Fruit fly (Drosophila melanogaster) whole organism, adult: Measurements from ENCODE around the gene CG43346.

Experiments used
- CG1620 ChIP-seq: fragments of 200-800 bp; sonication (Bioruptor generic); optimal IDR thresholded peaks from 2 replicates; lab custom pipeline; 2016; ENCODE audit warnings: missing biosample characterization, missing genetic modification characterization
- Crg-1 ChIP-seq: fragments of 200-800 bp; sonication (Bioruptor generic); optimal IDR thresholded peaks from 2 replicates; lab custom pipeline; 2016; ENCODE audit warnings: missing biosample characterization, missing genetic modification characterization
- Mnt ChIP-seq: fragments of 200-800 bp; sonication (Bioruptor generic); optimal IDR thresholded peaks from 2 replicates; lab custom pipeline; 2016; ENCODE audit warnings: missing biosample characterization, mild to moderate bottlenecking, missing genetic modification characterization
- cnc ChIP-seq, 2 experiments: fragments of >200 bp; optimal IDR thresholded peaks; 2 replicates each; lab custom pipeline; 2017
- kay ChIP-seq: fragments of 200-800 bp; sonication (Bioruptor generic); peaks from one replicate; lab custom pipeline; 2016; ENCODE audit warnings: missing biosample characterization, missing genetic modification characterization, borderline replicate concordance
- pad ChIP-seq: fragments of 200-800 bp; sonication (Bioruptor generic); optimal IDR thresholded peaks from 3 replicates; lab custom pipeline; 2017; ENCODE audit warnings: missing biosample characterization, missing genetic modification characterization, mild to moderate bottlenecking, moderate library complexity, missing genetic modification reagents
- tj ChIP-seq: fragments of 200-800 bp; sonication (Bioruptor generic); optimal IDR thresholded peaks from 3 replicates; lab custom pipeline; 2017; ENCODE audit warnings: missing biosample characterization, mild to moderate bottlenecking, missing genetic modification characterization, moderate library complexity

DNA sequence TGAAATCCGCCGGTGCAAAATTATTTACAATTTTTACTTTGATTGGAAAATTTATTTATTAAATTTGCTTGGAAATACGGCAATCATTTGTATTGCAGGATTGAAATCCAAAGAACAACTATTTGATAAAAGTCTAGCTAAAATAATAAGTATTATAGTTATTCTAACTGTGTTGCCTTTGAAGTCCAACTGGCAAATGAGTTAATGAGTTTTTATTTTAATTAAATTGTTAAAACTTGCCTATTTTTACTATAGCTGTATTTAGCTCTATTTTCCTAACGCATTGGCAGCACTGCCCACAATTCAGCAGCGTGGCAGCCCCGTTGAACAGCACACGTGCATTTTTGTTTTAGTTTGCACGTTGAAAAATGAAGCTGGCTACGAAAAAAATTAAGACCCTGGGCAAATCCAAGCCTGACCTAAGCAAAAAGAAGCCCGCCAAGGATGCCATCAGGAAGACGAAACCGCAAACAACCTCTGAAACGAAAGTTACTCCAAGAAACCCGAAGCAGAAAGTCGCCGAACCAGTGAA, 5.0 kb downstream of the CG43346 start, which contains the start of gene Noc2:
- TF ChIP-seq Mnt (GFP tag; lab: Kevin White, UChicago) (peak; percentile 98), cnc (optimal IDR thresholded peaks at IDR 0.05; lab: Kevin White, UChicago) (no peak), Crg-1 (GFP tag; lab: Kevin White, UChicago) (no peak), tj (GFP tag; lab: Kevin White, UChicago) (peak; percentile 51), kay (GFP tag; lab: Kevin White, UChicago) (no peak), CG1620 (GFP tag; lab: Kevin White, UChicago) (peak; percentile 57), pad (GFP tag; lab: Kevin White, UChicago) (peak; percentile 27)
